Worm (Caenorhabditis elegans): ENCODE results near the gene lgc-37.

Gene lgc-37

ce11 chrIII:12798469-12798868 lies 13.5 kb downstream of the lgc-37 start, which contains the start of gene agmo-1:
Gene agmo-1 (minus strand): TSS chrIII:12798569.
- TF ChIP-seq tbx-37 (GFP tag; conservative IDR thresholded peaks at IDR 0.05), result no peak
- TF ChIP-seq aly-1 (tag; optimal IDR thresholded peaks at IDR 0.05), result no peak
- no peak for TF ChIP-seq sea-1 (GFP tag; conservative IDR thresholded peaks at IDR 0.05)
- no peak for TF ChIP-seq ceh-36 (tag; optimal IDR thresholded peaks at IDR 0.05)
- TF ChIP-seq tbx-11 (GFP tag; IDR thresholded peaks at IDR 0.05), result no peak
- TF ChIP-seq pes-1 (GFP tag; IDR thresholded peaks at IDR 0.05), result no peak
- TF ChIP-seq hnd-1 (tag; optimal IDR thresholded peaks at IDR 0.05), result no peak
- no peak for TF ChIP-seq flt-1 (GFP tag; IDR thresholded peaks at IDR 0.05)
- TF ChIP-seq tra-4 (tag; optimal IDR thresholded peaks at IDR 0.05), result no peak
- TF ChIP-seq F13C5.2 (tag; optimal IDR thresholded peaks at IDR 0.05), result no peak
- TF ChIP-seq B0310.2 (tag; optimal IDR thresholded peaks at IDR 0.05), result no peak
- TF ChIP-seq ceh-13 (GFP tag; optimal IDR thresholded peaks at IDR 0.05), result no peak
- TF ChIP-seq hmbx-1 (tag; optimal IDR thresholded peaks at IDR 0.05), result no peak
- no peak for TF ChIP-seq ets-7 (tag; optimal IDR thresholded peaks at IDR 0.05)
- TF ChIP-seq ama-1 (optimal IDR thresholded peaks at IDR 0.05), result no peak
- TF ChIP-seq scrt-1 (GFP tag; IDR thresholded peaks at IDR 0.05), result no peak
- no peak for TF ChIP-seq hmg-4 (GFP tag; optimal IDR thresholded peaks at IDR 0.05)

ce11 chrIII:12800529-12800928 lies 15.6 kb downstream of the lgc-37 start:
- TF ChIP-seq aly-1 (tag; optimal IDR thresholded peaks at IDR 0.05), result no peak
- TF ChIP-seq ama-1 (optimal IDR thresholded peaks at IDR 0.05), result no peak
- TF ChIP-seq sea-1 (GFP tag; conservative IDR thresholded peaks at IDR 0.05), result no peak
- no peak for TF ChIP-seq hnd-1 (tag; optimal IDR thresholded peaks at IDR 0.05)
- no peak for TF ChIP-seq flt-1 (GFP tag; IDR thresholded peaks at IDR 0.05)
- no peak for TF ChIP-seq tbx-11 (GFP tag; IDR thresholded peaks at IDR 0.05)
- no peak for TF ChIP-seq ceh-36 (tag; optimal IDR thresholded peaks at IDR 0.05)
- TF ChIP-seq pes-1 (GFP tag; IDR thresholded peaks at IDR 0.05), result no peak
- TF ChIP-seq ceh-13 (GFP tag; optimal IDR thresholded peaks at IDR 0.05), result no peak
- no peak for TF ChIP-seq tbx-37 (GFP tag; conservative IDR thresholded peaks at IDR 0.05)
- no peak for TF ChIP-seq F13C5.2 (tag; optimal IDR thresholded peaks at IDR 0.05)
- no peak for TF ChIP-seq scrt-1 (GFP tag; IDR thresholded peaks at IDR 0.05)
- TF ChIP-seq B0310.2 (tag; optimal IDR thresholded peaks at IDR 0.05), result no peak
- no peak for TF ChIP-seq ets-7 (tag; optimal IDR thresholded peaks at IDR 0.05)
- no peak for TF ChIP-seq tra-4 (tag; optimal IDR thresholded peaks at IDR 0.05)
- no peak for TF ChIP-seq hmg-4 (GFP tag; optimal IDR thresholded peaks at IDR 0.05)
- TF ChIP-seq hmbx-1 (tag; optimal IDR thresholded peaks at IDR 0.05), result no peak

- TF ChIP-seq F13C5.2 (tag; optimal IDR thresholded peaks at IDR 0.05) (no peak), flt-1 (GFP tag; IDR thresholded peaks at IDR 0.05) (no peak), hmg-4 (GFP tag; optimal IDR thresholded peaks at IDR 0.05) (no peak), ceh-36 (tag; optimal IDR thresholded peaks at IDR 0.05) (no peak), hmbx-1 (tag; optimal IDR thresholded peaks at IDR 0.05) (no peak), tbx-37 (GFP tag; conservative IDR thresholded peaks at IDR 0.05) (no peak), tbx-11 (GFP tag; IDR thresholded peaks at IDR 0.05) (no peak)
Observed at ce11 chrIII:12806712-12807111, 21.8 kb downstream of the lgc-37 start, which contains the start of gene BE10.5. Gene BE10.5 (minus strand): TSS chrIII:12806812.

- TF ChIP-seq tbx-11 (GFP tag; IDR thresholded peaks at IDR 0.05) (no peak), sea-1 (GFP tag; conservative IDR thresholded peaks at IDR 0.05) (no peak), aly-1 (tag; optimal IDR thresholded peaks at IDR 0.05) (no peak), B0310.2 (tag; optimal IDR thresholded peaks at IDR 0.05) (no peak), ama-1 (optimal IDR thresholded peaks at IDR 0.05) (no peak), ets-7 (tag; optimal IDR thresholded peaks at IDR 0.05) (no peak), ceh-36 (tag; optimal IDR thresholded peaks at IDR 0.05) (no peak), tbx-37 (GFP tag; conservative IDR thresholded peaks at IDR 0.05) (no peak), pes-1 (GFP tag; IDR thresholded peaks at IDR 0.05) (no peak), hmbx-1 (tag; optimal IDR thresholded peaks at IDR 0.05) (no peak), scrt-1 (GFP tag; IDR thresholded peaks at IDR 0.05) (no peak), flt-1 (GFP tag; IDR thresholded peaks at IDR 0.05) (no peak), hnd-1 (tag; optimal IDR thresholded peaks at IDR 0.05) (no peak), ceh-13 (GFP tag; optimal IDR thresholded peaks at IDR 0.05) (no peak), F13C5.2 (tag; optimal IDR thresholded peaks at IDR 0.05) (no peak), tra-4 (tag; optimal IDR thresholded peaks at IDR 0.05) (no peak), hmg-4 (GFP tag; optimal IDR thresholded peaks at IDR 0.05) (no peak)
Observed at ce11 chrIII:12807726-12808125, 22.8 kb downstream of the lgc-37 start, which contains the start of gene BE10.3. Gene BE10.3 (plus strand): TSS chrIII:12808026.

DNA sequence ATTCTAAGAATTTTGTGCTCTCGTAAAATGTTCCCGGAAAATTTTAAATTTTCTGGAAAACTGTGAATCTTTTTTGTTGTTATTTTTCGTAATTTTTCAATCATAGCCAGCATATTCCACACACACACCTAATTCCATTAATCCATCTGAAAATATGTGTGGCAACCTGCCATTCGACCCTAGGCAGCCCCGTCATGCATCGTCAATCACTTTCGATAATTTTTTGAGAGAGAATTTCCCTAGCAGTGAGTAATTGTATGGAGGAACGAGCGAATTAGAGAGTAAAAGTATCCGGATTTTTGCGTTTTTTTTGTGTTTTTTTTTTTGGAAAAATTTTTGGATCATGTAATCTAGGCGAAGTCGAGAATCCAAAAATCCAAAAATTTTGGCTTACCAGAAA lies 28.2 kb downstream of the lgc-37 start, which contains the start of gene BE10.4:
Gene BE10.4, plus strand, starts transcription at position 301 of the 400 bp plus-strand sequence.
- TF ChIP-seq tbx-11 (GFP tag; IDR thresholded peaks at IDR 0.05), result no peak
- no peak for TF ChIP-seq pes-1 (GFP tag; IDR thresholded peaks at IDR 0.05)
- TF ChIP-seq ets-7 (tag; optimal IDR thresholded peaks at IDR 0.05), result no peak
- TF ChIP-seq ama-1 (optimal IDR thresholded peaks at IDR 0.05), result no peak
- no peak for TF ChIP-seq scrt-1 (GFP tag; IDR thresholded peaks at IDR 0.05)
- no peak for TF ChIP-seq flt-1 (GFP tag; IDR thresholded peaks at IDR 0.05)
- TF ChIP-seq tra-4 (tag; optimal IDR thresholded peaks at IDR 0.05), result no peak
- no peak for TF ChIP-seq ceh-36 (tag; optimal IDR thresholded peaks at IDR 0.05)
- no peak for TF ChIP-seq hmg-4 (GFP tag; optimal IDR thresholded peaks at IDR 0.05)
- no peak for TF ChIP-seq F13C5.2 (tag; optimal IDR thresholded peaks at IDR 0.05)
- no peak for TF ChIP-seq ceh-13 (GFP tag; optimal IDR thresholded peaks at IDR 0.05)
- no peak for TF ChIP-seq sea-1 (GFP tag; conservative IDR thresholded peaks at IDR 0.05)
- TF ChIP-seq hmbx-1 (tag; optimal IDR thresholded peaks at IDR 0.05), result no peak
- no peak for TF ChIP-seq B0310.2 (tag; optimal IDR thresholded peaks at IDR 0.05)
- no peak for TF ChIP-seq hnd-1 (tag; optimal IDR thresholded peaks at IDR 0.05)
- no peak for TF ChIP-seq tbx-37 (GFP tag; conservative IDR thresholded peaks at IDR 0.05)

ce11 chrIII:12818050-12818738 lies 33.2 kb downstream of the lgc-37 start, which contains the start of gene arx-5:
Gene arx-5 (minus strand): TSS chrIII:12818100.
- no peak for TF ChIP-seq flt-1 (GFP tag; IDR thresholded peaks at IDR 0.05)
- TF ChIP-seq tbx-37 (GFP tag; conservative IDR thresholded peaks at IDR 0.05), result no peak
- TF ChIP-seq F13C5.2 (tag; optimal IDR thresholded peaks at IDR 0.05), result no peak
- no peak for TF ChIP-seq aly-1 (tag; optimal IDR thresholded peaks at IDR 0.05)
- no peak for TF ChIP-seq ceh-36 (tag; optimal IDR thresholded peaks at IDR 0.05)
- TF ChIP-seq tra-4 (tag; optimal IDR thresholded peaks at IDR 0.05), result no peak
- no peak for TF ChIP-seq hmg-4 (GFP tag; optimal IDR thresholded peaks at IDR 0.05)
- no peak for TF ChIP-seq hnd-1 (tag; optimal IDR thresholded peaks at IDR 0.05)
- no peak for TF ChIP-seq pes-1 (GFP tag; IDR thresholded peaks at IDR 0.05)

All from whole organism, early embryonic.